Fruit fly (Drosophila melanogaster): Measurements from ENCODE around the gene CG18628.

DNA sequence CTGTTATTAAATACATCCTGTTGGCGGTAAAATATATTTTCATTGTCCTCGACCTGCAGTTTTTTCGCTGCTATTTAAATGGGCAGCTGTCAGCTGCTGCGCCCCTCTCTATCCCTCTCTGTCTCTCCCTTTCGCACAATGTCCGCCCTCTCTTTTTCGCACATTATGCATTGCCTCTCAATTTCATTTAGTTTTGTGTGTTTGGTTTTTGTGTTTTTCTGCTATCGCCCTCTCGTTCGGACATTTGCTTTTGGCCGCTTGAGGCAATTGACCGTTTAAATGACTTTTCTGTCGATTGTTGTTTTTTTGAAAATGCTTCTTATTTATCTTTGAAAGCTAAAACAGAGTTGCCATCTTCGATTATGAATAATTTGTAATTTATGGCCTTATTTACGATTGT lies 35.4 kb downstream of the CG18628 start:
- TF ChIP-seq usp (GFP tag; optimal IDR thresholded peaks at IDR 0.05) (no peak), EcR (GFP tag; optimal IDR thresholded peaks at IDR 0.05) (no peak)
